Fruit fly (Drosophila melanogaster): ENCODE data around the gene Hmx.

dm6 chr3R:17612587-17612986, 53.9 kb downstream of the Hmx start, which contains the start of gene CG34281:
- TF ChIP-seq CG9705 (GFP tag; optimal IDR thresholded peaks at IDR 0.05) (no peak), foxo (GFP tag; optimal IDR thresholded peaks at IDR 0.05) (no peak), dl (GFP tag; optimal IDR thresholded peaks at IDR 0.05; ENCODE audit: insufficient read depth in 1 of 2, partially characterized antibody in 2 of 2) (no peak), psq (GFP tag; optimal IDR thresholded peaks at IDR 0.05) (no peak)
